Fruit fly (Drosophila melanogaster) whole organism, embryonic: ENCODE results near the gene CG2321.

Experiments
- Aef1 ChIP-seq: fragments of 200-800 bp; sonication (Bioruptor generic); IDR thresholded peaks from 3 replicates; pipeline ENCODE4 v1.3.6; 2022; ENCODE audit warnings: missing biosample characterization, missing genetic modification characterization
- CG10274 ChIP-seq: fragments of 200-800 bp; sonication (Bioruptor generic); optimal IDR thresholded peaks from 3 replicates; lab custom pipeline; 2017; ENCODE audit warnings: missing biosample characterization, mild to moderate bottlenecking, missing genetic modification characterization
- CG10431 ChIP-seq: fragments of 200-800 bp; sonication (Bioruptor generic); optimal IDR thresholded peaks from 3 replicates; lab custom pipeline; 2018; ENCODE audit warnings: missing biosample characterization, mild to moderate bottlenecking, missing genetic modification characterization
- CG10543 ChIP-seq: fragments of 200-800 bp; sonication (Bioruptor generic); optimal IDR thresholded peaks from 3 replicates; lab custom pipeline; 2017; ENCODE audit warnings: missing biosample characterization, mild to moderate bottlenecking, missing genetic modification characterization, moderate library complexity
- CG11085 ChIP-seq: fragments of 200-800 bp; sonication (Bioruptor generic); IDR thresholded peaks from 2 replicates; pipeline ENCODE4 v1.3.6; 2022; ENCODE audit warnings: missing biosample characterization, missing genetic modification characterization
- CG11456 ChIP-seq: fragments of 200-800 bp; sonication (Bioruptor generic); IDR thresholded peaks from 3 replicates; pipeline ENCODE4 v1.3.6; 2022; ENCODE audit warnings: missing biosample characterization, missing genetic modification characterization
- CG11560 ChIP-seq: fragments of 200-800 bp; sonication (Bioruptor generic); IDR thresholded peaks from 3 replicates; pipeline ENCODE4 v1.3.6; 2022; ENCODE audit warnings: missing biosample characterization, missing genetic modification characterization
- CG11696 ChIP-seq: fragments of 200-800 bp; sonication (Bioruptor generic); IDR thresholded peaks from 2 replicates; pipeline ENCODE4 v1.3.6; 2022; ENCODE audit warnings: missing biosample characterization, missing genetic modification characterization
- CG12155 ChIP-seq: fragments of 200-800 bp; sonication (Bioruptor generic); optimal IDR thresholded peaks from 3 replicates; lab custom pipeline; 2016; ENCODE audit warnings: missing biosample characterization, missing genetic modification characterization
- CG12942 ChIP-seq: fragments of 200-800 bp; sonication (Bioruptor generic); optimal IDR thresholded peaks from 3 replicates; lab custom pipeline; 2016; ENCODE audit warnings: missing biosample characterization, missing genetic modification characterization
- CG14014 ChIP-seq: fragments of 200-800 bp; sonication (Bioruptor generic); IDR thresholded peaks from 2 replicates; pipeline ENCODE4 v1.3.6; 2022; ENCODE audit warnings: missing biosample characterization, missing genetic modification characterization
- CG15479 ChIP-seq: fragments of 200-800 bp; sonication (Bioruptor generic); optimal IDR thresholded peaks from 3 replicates; lab custom pipeline; 2019; ENCODE audit warnings: missing biosample characterization, mild to moderate bottlenecking, missing genetic modification characterization, moderate library complexity
- CG15696 ChIP-seq: fragments of 200-800 bp; sonication (Bioruptor generic); optimal IDR thresholded peaks from 2 replicates; lab custom pipeline; 2019; ENCODE audit warnings: missing biosample characterization, mild to moderate bottlenecking, missing genetic modification characterization, moderate library complexity
- CG1603 ChIP-seq: fragments of 200-800 bp; sonication (Bioruptor generic); optimal IDR thresholded peaks from 2 replicates; lab custom pipeline; 2019; ENCODE audit warnings: missing biosample characterization, mild to moderate bottlenecking, missing genetic modification characterization, moderate library complexity
- CG17568 ChIP-seq: fragments of 200-800 bp; sonication (Bioruptor generic); optimal IDR thresholded peaks from 2 replicates; lab custom pipeline; 2018; ENCODE audit warnings: missing biosample characterization, mild to moderate bottlenecking, missing genetic modification characterization, moderate library complexity
- CG2199 ChIP-seq: fragments of 200-800 bp; sonication (Bioruptor generic); IDR thresholded peaks from 3 replicates; pipeline ENCODE4 v1.3.6; 2022; ENCODE audit warnings: missing biosample characterization, missing genetic modification characterization
- CG2202 ChIP-seq: fragments of 200-800 bp; sonication (Bioruptor generic); optimal IDR thresholded peaks from 2 replicates; lab custom pipeline; 2018; ENCODE audit warnings: missing biosample characterization, mild to moderate bottlenecking, missing genetic modification characterization
- CG31388 ChIP-seq: fragments of 200-800 bp; sonication (Bioruptor generic); optimal IDR thresholded peaks from 2 replicates; lab custom pipeline; 2016; ENCODE audit warnings: missing biosample characterization, missing genetic modification characterization
- CG3995 ChIP-seq: fragments of 200-800 bp; sonication (Bioruptor generic); optimal IDR thresholded peaks from 3 replicates; lab custom pipeline; 2016; ENCODE audit warnings: missing biosample characterization, missing genetic modification characterization
- CG42726 ChIP-seq: fragments of 200-800 bp; sonication (Bioruptor generic); IDR thresholded peaks from 2 replicates; pipeline ENCODE4 v1.3.6; 2022; ENCODE audit warnings: missing biosample characterization, missing genetic modification characterization; ENCODE audit not compliant: partially characterized antibody
- CG4360 ChIP-seq: fragments of 200-800 bp; sonication (Bioruptor generic); IDR thresholded peaks from 2 replicates; pipeline ENCODE4 v1.3.6; 2022; ENCODE audit warnings: missing biosample characterization, missing genetic modification characterization
- CG6791 ChIP-seq: fragments of 200-800 bp; sonication (Bioruptor generic); IDR thresholded peaks from 3 replicates; pipeline ENCODE4 v1.3.6; 2022; ENCODE audit warnings: missing biosample characterization, missing genetic modification characterization; ENCODE audit not compliant: partially characterized antibody
- CG7271 ChIP-seq: fragments of 200-800 bp; sonication (Bioruptor generic); optimal IDR thresholded peaks from 2 replicates; lab custom pipeline; 2018; ENCODE audit warnings: missing biosample characterization, mild to moderate bottlenecking, missing genetic modification characterization, moderate library complexity
- CG8765 ChIP-seq: fragments of 200-800 bp; sonication (Bioruptor generic); IDR thresholded peaks from 2 replicates; pipeline ENCODE4 v1.3.6; 2022; ENCODE audit warnings: missing biosample characterization, missing genetic modification characterization
- Chrac-16 ChIP-seq: fragments of 200-800 bp; sonication (Bioruptor generic); optimal IDR thresholded peaks from 3 replicates; lab custom pipeline; 2016; ENCODE audit warnings: missing biosample characterization, missing genetic modification characterization
- Dfd ChIP-seq, 2 experiments: fragments of >200 bp; optimal IDR thresholded peaks; 2 replicates each; lab custom pipeline; 2017; ENCODE audit warnings: missing biosample characterization in 2 of 2, missing genetic modification characterization in 2 of 2
- Dp ChIP-seq: fragments of 200-800 bp; sonication (Bioruptor generic); optimal IDR thresholded peaks from 2 replicates; lab custom pipeline; 2018; ENCODE audit warnings: missing biosample characterization, mild to moderate bottlenecking, missing genetic modification characterization, moderate library complexity
- ERR ChIP-seq: fragments of 200-800 bp; sonication (Bioruptor generic); optimal IDR thresholded peaks from 2 replicates; lab custom pipeline; 2016; ENCODE audit warnings: missing biosample characterization, missing genetic modification characterization
- Hey ChIP-seq: fragments of 200-800 bp; sonication (Bioruptor generic); optimal IDR thresholded peaks from 3 replicates; lab custom pipeline; 2018; ENCODE audit warnings: missing biosample characterization, mild to moderate bottlenecking, missing genetic modification characterization
- Hr3 ChIP-seq: fragments of 200-800 bp; sonication (Bioruptor generic); optimal IDR thresholded peaks from 3 replicates; lab custom pipeline; 2016; ENCODE audit warnings: missing biosample characterization, missing genetic modification characterization
- Med ChIP-seq: fragments of 200-800 bp; sonication (Bioruptor generic); peaks from one replicate; lab custom pipeline; 2016; ENCODE audit warnings: missing biosample characterization, missing genetic modification characterization, mild to moderate bottlenecking, inconsistent platforms, moderate library complexity
- Mes4 ChIP-seq: fragments of 200-800 bp; sonication (Bioruptor generic); optimal IDR thresholded peaks from 2 replicates; lab custom pipeline; 2016; ENCODE audit warnings: missing biosample characterization, missing genetic modification characterization
- Sry-β ChIP-seq: fragments of 200-800 bp; sonication (Bioruptor generic); optimal IDR thresholded peaks from 2 replicates; lab custom pipeline; 2018; ENCODE audit warnings: missing biosample characterization, mild to moderate bottlenecking, missing genetic modification characterization, moderate library complexity
- al ChIP-seq: fragments of 200-800 bp; sonication (Bioruptor generic); IDR thresholded peaks from 2 replicates; pipeline ENCODE4 v1.3.6; 2022; ENCODE audit warnings: missing biosample characterization, missing genetic modification characterization
- amos ChIP-seq: fragments of 200-800 bp; sonication (Bioruptor generic); IDR thresholded peaks from 2 replicates; pipeline ENCODE4 v1.3.6; 2022; ENCODE audit warnings: missing biosample characterization, missing genetic modification characterization; ENCODE audit not compliant: partially characterized antibody
- bcd ChIP-seq: fragments of 200-800 bp; sonication (Bioruptor generic); optimal IDR thresholded peaks from 2 replicates; lab custom pipeline; 2017; ENCODE audit warnings: missing biosample characterization, mild to moderate bottlenecking, missing genetic modification characterization
- bowl ChIP-seq: fragments of 200-800 bp; sonication (Bioruptor generic); IDR thresholded peaks from 2 replicates; pipeline ENCODE4 v1.3.6; 2022; ENCODE audit warnings: missing biosample characterization, missing genetic modification characterization
- cad ChIP-seq: fragments of >200 bp; optimal IDR thresholded peaks from 2 replicates; lab custom pipeline; 2017; ENCODE audit warnings: missing biosample characterization, missing genetic modification characterization
- chn ChIP-seq: fragments of 200-800 bp; sonication (Bioruptor generic); optimal IDR thresholded peaks from 2 replicates; lab custom pipeline; 2016; ENCODE audit warnings: missing biosample characterization, missing genetic modification characterization
- dati ChIP-seq: fragments of 200-800 bp; sonication (Bioruptor generic); IDR thresholded peaks from 2 replicates; pipeline ENCODE4 v1.3.6; 2022; ENCODE audit warnings: missing biosample characterization, missing genetic modification characterization
- gcm ChIP-seq: fragments of 200-800 bp; sonication (Bioruptor generic); optimal IDR thresholded peaks from 2 replicates; lab custom pipeline; 2019; ENCODE audit warnings: missing biosample characterization, mild to moderate bottlenecking, missing genetic modification characterization, moderate library complexity
- kay ChIP-seq: fragments of 200-800 bp; sonication (Bioruptor generic); optimal IDR thresholded peaks from 2 replicates; lab custom pipeline; 2016; ENCODE audit warnings: missing biosample characterization, missing genetic modification characterization
- kni ChIP-seq: fragments of 200-800 bp; sonication (Bioruptor generic); optimal IDR thresholded peaks from 3 replicates; lab custom pipeline; 2017; ENCODE audit warnings: mild to moderate bottlenecking, missing biosample characterization, missing genetic modification reagents, missing genetic modification characterization
- lbe ChIP-seq: fragments of 200-800 bp; sonication (Bioruptor generic); optimal IDR thresholded peaks from 2 replicates; lab custom pipeline; 2016; ENCODE audit warnings: missing biosample characterization, mild to moderate bottlenecking, missing genetic modification characterization
- oc ChIP-seq: fragments of 200-800 bp; sonication (Bioruptor generic); optimal IDR thresholded peaks from 2 replicates; lab custom pipeline; 2018; ENCODE audit warnings: missing biosample characterization, mild to moderate bottlenecking, missing genetic modification characterization, moderate library complexity
- p53 ChIP-seq: fragments of 200-800 bp; sonication (Bioruptor generic); optimal IDR thresholded peaks from 2 replicates; lab custom pipeline; 2016; ENCODE audit warnings: missing biosample characterization, missing genetic modification characterization
- sens ChIP-seq: fragments of 200-800 bp; sonication (Bioruptor generic); peaks from one replicate; lab custom pipeline; 2016; ENCODE audit warnings: missing biosample characterization, missing genetic modification characterization
- sim ChIP-seq: fragments of 200-800 bp; sonication (Bioruptor generic); IDR thresholded peaks from 2 replicates; pipeline ENCODE4 v1.3.6; 2022; ENCODE audit warnings: missing biosample characterization, missing genetic modification characterization
- sna ChIP-seq: fragments of 200-800 bp; sonication (Bioruptor generic); IDR thresholded peaks from 2 replicates; pipeline ENCODE4 v1.3.6; 2022; ENCODE audit warnings: missing biosample characterization, missing genetic modification characterization; ENCODE audit not compliant: partially characterized antibody
- sob ChIP-seq: fragments of 200-800 bp; sonication (Bioruptor generic); IDR thresholded peaks from 2 replicates; pipeline ENCODE4 v1.3.6; 2022; ENCODE audit warnings: missing biosample characterization, missing genetic modification characterization
- sr ChIP-seq: fragments of 200-800 bp; sonication (Bioruptor generic); IDR thresholded peaks from 3 replicates; pipeline ENCODE4 v1.3.6; 2022; ENCODE audit warnings: missing biosample characterization, missing genetic modification characterization
- zfh1 ChIP-seq: fragments of 200-800 bp; sonication (Bioruptor generic); IDR thresholded peaks from 3 replicates; pipeline ENCODE4 v1.3.6; 2022; ENCODE audit warnings: missing biosample characterization, missing genetic modification characterization

The CG2321 gene

dm6 chr3R:29489209-29489608 lies at the start of gene CG2321, which contains the start of gene CG2006 (continued):
- TF ChIP-seq Chrac-16 (GFP tag; lab: Kevin White, UChicago) (peak; percentile 59), Hr3 (peak; percentile 30), bcd (peak; percentile 42), sob (GFP tag; lab: Robert Waterston, UW) (peak; percentile 55), cad (GFP tag; lab: Kevin White, UChicago) (no peak), CG12155 (GFP tag; lab: Kevin White, UChicago) (peak; percentile 59), bowl (GFP tag; lab: Robert Waterston, UW) (no peak), CG2199 (peak; percentile 57; the same call in 1 of the 3 replicates), CG10431 (GFP tag; lab: Kevin White, UChicago) (no peak), CG31388 (GFP tag; lab: Kevin White, UChicago) (no peak), CG11560 (no peak), CG11456 (GFP tag; lab: Robert Waterston, UW) (no peak), CG15696 (tag; lab: Kevin White, UChicago) (peak; percentile 62), kay (GFP tag; lab: Kevin White, UChicago) (peak; percentile 28), CG3995 (GFP tag; lab: Kevin White, UChicago) (no peak), Dfd (GFP tag; optimal IDR thresholded peaks at IDR 0.05; lab: Kevin White, UChicago) (no peak), CG42726 (GFP tag; lab: Robert Waterston, UW) (peak; percentile 47; the same call in 1 of the 2 replicates), sens (peak; percentile 93), CG4360 (no peak), Aef1 (GFP tag; lab: Robert Waterston, UW) (peak; percentile 49; the same call in 1 of the 3 replicates), sim (GFP tag; lab: Robert Waterston, UW) (no peak), dati (GFP tag; lab: Robert Waterston, UW) (no peak), chn (GFP tag; lab: Kevin White, UChicago) (peak; percentile 55), sna (GFP tag; lab: Robert Waterston, UW) (peak; percentile 52; the same call in 1 of the 2 replicates), Sry-β (GFP tag; lab: Kevin White, UChicago) (no peak), CG2202 (tag; lab: Kevin White, UChicago) (no peak), CG14014 (GFP tag; lab: Robert Waterston, UW) (peak; percentile 46; the same call in 1 of the 2 replicates), Dp (peak; percentile 79), sr (GFP tag; lab: Robert Waterston, UW) (no peak), Hey (tag; lab: Kevin White, UChicago) (no peak), CG1603 (peak; percentile 81), CG11696 (no peak), CG6791 (GFP tag; lab: Robert Waterston, UW) (peak; percentile 71), CG10543 (GFP tag; lab: Kevin White, UChicago) (peak; percentile 17), CG10274 (no peak), CG15479 (peak; percentile 31), kni (GFP tag; lab: Kevin White, UChicago) (no peak), zfh1 (GFP tag; lab: Robert Waterston, UW) (peak; percentile 85), CG11085 (GFP tag; lab: Robert Waterston, UW) (peak; percentile 33), al (GFP tag; lab: Robert Waterston, UW) (peak; percentile 41; the same call in 1 of the 2 replicates), Mes4 (GFP tag; lab: Kevin White, UChicago) (no peak), p53 (GFP tag; lab: Kevin White, UChicago) (peak; percentile 30), Med (GFP tag; lab: Kevin White, UChicago) (peak; percentile 92), CG12942 (GFP tag; lab: Kevin White, UChicago) (no peak), lbe (GFP tag; lab: Kevin White, UChicago) (no peak), ERR (GFP tag; lab: Kevin White, UChicago) (no peak), amos (GFP tag; lab: Robert Waterston, UW) (peak; percentile 75), CG8765 (GFP tag; lab: Robert Waterston, UW) (peak; percentile 65), gcm (GFP tag; lab: Kevin White, UChicago) (no peak), CG7271 (tag; lab: Kevin White, UChicago) (peak; percentile 32), CG17568 (GFP tag; lab: Kevin White, UChicago) (no peak), oc (tag; lab: Kevin White, UChicago) (no peak)
